Fruit fly (Drosophila melanogaster): Measurements from ENCODE around the gene Ada.

- TF ChIP-seq dac (GFP tag; optimal IDR thresholded peaks at IDR 0.05) = no peak
- no peak for TF ChIP-seq vri (GFP tag; optimal IDR thresholded peaks at IDR 0.05)
- TF ChIP-seq CG32006 (GFP tag; optimal IDR thresholded peaks at IDR 0.05) = no peak
- peak; percentile 53 for TF ChIP-seq CG10669 (GFP tag; optimal IDR thresholded peaks at IDR 0.05)
- TF ChIP-seq CG3919 (GFP tag; optimal IDR thresholded peaks at IDR 0.05) = peak; percentile 63
- TF ChIP-seq CG16779 (tag; optimal IDR thresholded peaks at IDR 0.05) = no peak
- 0 out of 2 replicates have a peak, but pooled peaks have one; percentile 20 for TF ChIP-seq Gug (GFP tag; IDR thresholded peaks at IDR 0.05)
These were observed 10.0 kb downstream of the Ada start for dm6 chr3R:9074934-9075333.
